Worm (Caenorhabditis elegans): ENCODE results near the gene srh-17.

- TF ChIP-seq nhr-77 (tag; optimal IDR thresholded peaks at IDR 0.05) (no peak), ceh-82 (tag; optimal IDR thresholded peaks at IDR 0.05) (no peak), unc-62 (GFP tag; optimal IDR thresholded peaks at IDR 0.05) (no peak), aha-1 (tag; optimal IDR thresholded peaks at IDR 0.05) (no peak), sup-37 (GFP tag; optimal IDR thresholded peaks at IDR 0.05) (no peak), nhr-237 (tag; optimal IDR thresholded peaks at IDR 0.05) (no peak), ama-1 (optimal IDR thresholded peaks at IDR 0.05) (no peak), lin-35 (GFP tag; optimal IDR thresholded peaks at IDR 0.05) (no peak)
These were observed 21.8 kb downstream of the srh-17 start for ce11 chrV:14682870-14683269.

All from whole organism, L1 larva.